Fruit fly (Drosophila melanogaster): ENCODE measurements around the gene kek5.

Gene kek5

DNA sequence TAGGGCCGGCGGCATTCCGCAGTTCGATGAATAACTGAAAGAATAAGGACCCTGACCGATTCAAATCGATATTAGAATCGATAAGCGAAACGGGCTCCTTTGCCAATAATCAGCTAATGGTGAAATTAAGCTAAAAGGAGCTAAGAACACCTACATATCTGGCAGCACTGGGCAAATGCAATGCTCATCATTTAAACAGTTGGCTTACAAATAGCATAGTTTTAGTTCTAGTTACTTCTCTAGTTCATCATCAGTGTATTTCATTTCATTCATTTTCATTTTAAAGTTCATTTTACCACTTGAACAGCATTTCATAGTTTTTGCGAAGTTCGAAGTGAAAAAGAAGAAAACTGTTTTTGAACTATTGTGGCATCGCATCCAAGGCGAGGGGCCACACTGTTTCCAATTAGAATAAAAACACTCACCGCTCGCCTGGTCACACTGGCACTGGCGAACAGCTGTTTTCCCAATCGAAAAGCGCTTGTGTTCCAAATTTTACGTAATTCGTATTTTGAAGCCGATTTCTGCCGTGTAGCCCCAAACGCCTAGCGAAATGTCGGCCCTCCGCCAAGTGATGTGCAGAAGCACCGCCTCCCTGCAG lies 139.1 kb downstream of the kek5 start, which contains the start of the genes pcm and ND-18 (continued):
- TF ChIP-seq CG31388 (GFP tag; optimal IDR thresholded peaks at IDR 0.05) (no peak), seq (GFP tag; IDR thresholded peaks at IDR 0.05) (no peak), CG11504 (tag; optimal IDR thresholded peaks at IDR 0.05) (peak; percentile 96), unpg (GFP tag; optimal IDR thresholded peaks at IDR 0.05) (no peak), CG3065 (GFP tag; optimal IDR thresholded peaks at IDR 0.05) (no peak), pnt (GFP tag; optimal IDR thresholded peaks at IDR 0.05) (no peak), peb (GFP tag; IDR thresholded peaks at IDR 0.05) (no peak), az2 (GFP tag; optimal IDR thresholded peaks at IDR 0.05) (no peak), Spps (tag; optimal IDR thresholded peaks at IDR 0.05) (no peak), Bdp1 (GFP tag; optimal IDR thresholded peaks at IDR 0.05) (no peak), CG17568 (GFP tag; optimal IDR thresholded peaks at IDR 0.05) (no peak), maf-S (GFP tag; optimal IDR thresholded peaks at IDR 0.05) (no peak), Doc2 (GFP tag; IDR thresholded peaks at IDR 0.05) (no peak)

dm6 chrX:19494285-19494684 lies 141.3 kb downstream of the kek5 start, which contains the start of gene CG12204:
Gene CG12204, minus strand, starts transcription at chrX:19494401.
- no peak for TF ChIP-seq CG11247 (GFP tag; IDR thresholded peaks at IDR 0.05)
- no peak for TF ChIP-seq pros (GFP tag; optimal IDR thresholded peaks at IDR 0.05)
- TF ChIP-seq sens (GFP tag): peak; percentile 80
- peak; percentile 81 for TF ChIP-seq CG10267 (tag; optimal IDR thresholded peaks at IDR 0.05)
- TF ChIP-seq eyg (GFP tag; optimal IDR thresholded peaks at IDR 0.05): no peak
- peak; percentile 70 for TF ChIP-seq stwl (tag; optimal IDR thresholded peaks at IDR 0.05)
- peak in 1 of 2 experiments; percentile 11 for TF ChIP-seq insv (GFP tag; optimal IDR thresholded peaks at IDR 0.05)
- TF ChIP-seq cad (GFP tag; optimal IDR thresholded peaks at IDR 0.05): no peak
- peak; percentile 22 for TF ChIP-seq CG12659 (GFP tag; optimal IDR thresholded peaks at IDR 0.05)
- TF ChIP-seq Rfx (GFP tag; IDR thresholded peaks at IDR 0.05): peak; percentile 50
- TF ChIP-seq Med (GFP tag): peak; percentile 91
- TF ChIP-seq slbo (GFP tag; IDR thresholded peaks at IDR 0.05): 0 out of 2 replicates have a peak, but pooled peaks have one; percentile 24
- TF ChIP-seq CG9932 (GFP tag; IDR thresholded peaks at IDR 0.05): peak; percentile 20; the same call in 1 of the 2 replicates
- TF ChIP-seq Poxn (GFP tag; IDR thresholded peaks at IDR 0.05): no peak
- TF ChIP-seq Hmx (GFP tag; optimal IDR thresholded peaks at IDR 0.05): no peak
- TF ChIP-seq onecut (GFP tag; IDR thresholded peaks at IDR 0.05): peak; percentile 15; the same call in 1 of the 2 replicates
- TF ChIP-seq disco-r (GFP tag; optimal IDR thresholded peaks at IDR 0.05): no peak
- no peak for TF ChIP-seq CG5180 (GFP tag; optimal IDR thresholded peaks at IDR 0.05)
- TF ChIP-seq CG15073 (GFP tag; optimal IDR thresholded peaks at IDR 0.05): no peak
- peak; percentile 4 for TF ChIP-seq Fer1 (GFP tag; optimal IDR thresholded peaks at IDR 0.05)
- peak; percentile 4 for TF ChIP-seq CG3281 (GFP tag; optimal IDR thresholded peaks at IDR 0.05)
- TF ChIP-seq CG3847 (GFP tag; IDR thresholded peaks at IDR 0.05): peak; percentile 43; the same call in 1 of the 2 replicates
- TF ChIP-seq bab2 (GFP tag; optimal IDR thresholded peaks at IDR 0.05): peak; percentile 15
- peak; percentile 22; the same call in 1 of the 2 replicates for TF ChIP-seq CG14014 (GFP tag; IDR thresholded peaks at IDR 0.05)
- TF ChIP-seq lab (GFP tag; optimal IDR thresholded peaks at IDR 0.05): no peak
- TF ChIP-seq fru (optimal IDR thresholded peaks at IDR 0.05): no peak
- TF ChIP-seq row (GFP tag; IDR thresholded peaks at IDR 0.05): no peak
- TF ChIP-seq Drgx (GFP tag; IDR thresholded peaks at IDR 0.05): 0 out of 2 replicates have a peak, but pooled peaks have one; percentile 28
- peak; percentile 28 for TF ChIP-seq CG16863 (GFP tag; optimal IDR thresholded peaks at IDR 0.05)
- 0 out of 3 replicates have a peak, but pooled peaks have one; percentile 41 for TF ChIP-seq ken (GFP tag; IDR thresholded peaks at IDR 0.05)
- TF ChIP-seq pzg (GFP tag; optimal IDR thresholded peaks at IDR 0.05): peak; percentile 24
- no peak for TF ChIP-seq chn (GFP tag; optimal IDR thresholded peaks at IDR 0.05)
- TF ChIP-seq mirr (GFP tag; optimal IDR thresholded peaks at IDR 0.05): no peak
- TF ChIP-seq amos (GFP tag; IDR thresholded peaks at IDR 0.05; ENCODE audit: partially characterized antibody): peak; percentile 30; the same call in 1 of the 2 replicates
- TF ChIP-seq MESR4 (GFP tag; optimal IDR thresholded peaks at IDR 0.05): peak; percentile 39
- no peak for TF ChIP-seq CG6254 (GFP tag; optimal IDR thresholded peaks at IDR 0.05)
- no peak for TF ChIP-seq ab (GFP tag; optimal IDR thresholded peaks at IDR 0.05)
- peak; percentile 27 for TF ChIP-seq Side (GFP tag; optimal IDR thresholded peaks at IDR 0.05)

Data from whole organism, embryonic.